Fruit fly (Drosophila melanogaster): Measurements from ENCODE around the gene Pdss2.

Pdss2 gene

DNA sequence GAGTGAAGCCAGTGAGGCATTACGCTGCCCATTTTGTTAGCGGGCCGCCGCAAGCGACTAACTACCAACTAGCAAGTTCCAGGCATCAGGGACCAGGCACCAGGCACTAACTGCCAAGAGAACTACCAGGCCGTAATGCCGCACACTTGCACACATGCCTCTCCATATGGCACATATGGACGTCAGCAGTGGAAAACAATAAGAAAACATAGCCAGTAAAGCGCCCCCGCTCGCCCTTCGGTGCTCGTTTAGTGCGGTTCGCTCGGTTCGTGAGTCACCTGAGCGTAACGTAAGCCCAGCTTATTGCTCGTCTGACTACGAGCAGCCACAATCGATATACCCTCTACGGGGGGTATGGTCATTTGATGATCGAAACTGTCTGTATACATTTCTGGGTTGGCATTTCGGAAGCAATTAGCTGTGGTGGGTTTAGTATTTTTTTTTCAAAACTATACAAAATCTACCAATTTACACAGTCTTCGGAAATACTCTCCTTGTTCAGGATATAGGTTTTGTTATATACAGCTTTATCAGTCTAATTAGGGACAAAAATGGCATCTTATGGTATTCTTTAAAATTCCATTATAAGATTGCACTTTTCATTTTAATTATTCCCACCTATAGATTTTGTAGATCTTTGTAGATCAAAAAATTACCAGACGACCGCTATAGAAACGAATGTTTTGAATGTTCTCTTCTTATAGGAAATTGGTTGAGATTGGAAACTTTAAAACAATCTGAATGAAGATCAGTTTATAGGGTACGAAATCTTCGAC lies 29.3 kb downstream of the Pdss2 start (continued):
- peak; percentile 64 for TF ChIP-seq CG17361 (GFP tag; IDR thresholded peaks at IDR 0.05)
- no peak for TF ChIP-seq peb (GFP tag; IDR thresholded peaks at IDR 0.05)
- no peak for TF ChIP-seq CG9797 (GFP tag; optimal IDR thresholded peaks at IDR 0.05)
- no peak for TF ChIP-seq CG10147 (GFP tag; optimal IDR thresholded peaks at IDR 0.05)
- TF ChIP-seq CG4424 (GFP tag; optimal IDR thresholded peaks at IDR 0.05): peak; percentile 55
- no peak for TF ChIP-seq Dad (GFP tag; optimal IDR thresholded peaks at IDR 0.05)
- no peak for TF ChIP-seq Ets97D (GFP tag; optimal IDR thresholded peaks at IDR 0.05)
- TF ChIP-seq CG15269 (tag; optimal IDR thresholded peaks at IDR 0.05): peak; percentile 7
- no peak for TF ChIP-seq gcm (GFP tag; optimal IDR thresholded peaks at IDR 0.05)
- no peak for TF ChIP-seq CG11723 (GFP tag; optimal IDR thresholded peaks at IDR 0.05)
- TF ChIP-seq D (optimal IDR thresholded peaks at IDR 0.05): no peak
- no peak for TF ChIP-seq D (GFP tag; optimal IDR thresholded peaks at IDR 0.05)
- TF ChIP-seq Vsx1 (GFP tag; optimal IDR thresholded peaks at IDR 0.05): no peak
- no peak for TF ChIP-seq grn (GFP tag; optimal IDR thresholded peaks at IDR 0.05)
- no peak for TF ChIP-seq ftz-f1 (GFP tag; optimal IDR thresholded peaks at IDR 0.05)
- no peak for TF ChIP-seq Elba2 (GFP tag; optimal IDR thresholded peaks at IDR 0.05)
- TF ChIP-seq ac (GFP tag; optimal IDR thresholded peaks at IDR 0.05): no peak
- TF ChIP-seq CG17612 (GFP tag; IDR thresholded peaks at IDR 0.05): no peak
- no peak for TF ChIP-seq CG14667 (GFP tag; IDR thresholded peaks at IDR 0.05)
- TF ChIP-seq CG1603 (tag; optimal IDR thresholded peaks at IDR 0.05): no peak
- TF ChIP-seq Camta (GFP tag; optimal IDR thresholded peaks at IDR 0.05): no peak
- peak; percentile 30 for TF ChIP-seq az2 (GFP tag; optimal IDR thresholded peaks at IDR 0.05)
- no peak for TF ChIP-seq zfh1 (GFP tag; IDR thresholded peaks at IDR 0.05)
- TF ChIP-seq ERR (GFP tag; optimal IDR thresholded peaks at IDR 0.05): no peak
- TF ChIP-seq chn (GFP tag; optimal IDR thresholded peaks at IDR 0.05): no peak
- no peak for TF ChIP-seq CG2116 (GFP tag; optimal IDR thresholded peaks at IDR 0.05)
- TF ChIP-seq inv (GFP tag; IDR thresholded peaks at IDR 0.05; ENCODE audit: partially characterized antibody): no peak
- no peak for TF ChIP-seq CG14014 (GFP tag; IDR thresholded peaks at IDR 0.05)
- TF ChIP-seq cwo (GFP tag; optimal IDR thresholded peaks at IDR 0.05): no peak
- no peak for TF ChIP-seq CG4707 (GFP tag; optimal IDR thresholded peaks at IDR 0.05)
- TF ChIP-seq CG8388 (GFP tag; optimal IDR thresholded peaks at IDR 0.05): peak; percentile 3
- TF ChIP-seq CG12071 (GFP tag; optimal IDR thresholded peaks at IDR 0.05): no peak
- TF ChIP-seq Abd-B (GFP tag; optimal IDR thresholded peaks at IDR 0.05): no peak
- no peak for TF ChIP-seq scrt (GFP tag; optimal IDR thresholded peaks at IDR 0.05)
- TF ChIP-seq gfzf (GFP tag; optimal IDR thresholded peaks at IDR 0.05): no peak
- TF ChIP-seq wek (GFP tag; optimal IDR thresholded peaks at IDR 0.05): no peak
- TF ChIP-seq CG7372 (GFP tag; IDR thresholded peaks at IDR 0.05): no peak
- TF ChIP-seq repo (GFP tag; optimal IDR thresholded peaks at IDR 0.05): no peak
- no peak for TF ChIP-seq MESR4 (GFP tag; optimal IDR thresholded peaks at IDR 0.05)
- TF ChIP-seq CG1602 (GFP tag; optimal IDR thresholded peaks at IDR 0.05): no peak
- no peak for TF ChIP-seq rib (GFP tag; IDR thresholded peaks at IDR 0.05)
- no peak for TF ChIP-seq CG11247 (GFP tag; IDR thresholded peaks at IDR 0.05)
- peak; percentile 28 for TF ChIP-seq lilli (GFP tag; optimal IDR thresholded peaks at IDR 0.05)
- TF ChIP-seq CG17359 (tag; optimal IDR thresholded peaks at IDR 0.05): no peak
- no peak for TF ChIP-seq Doc2 (GFP tag; IDR thresholded peaks at IDR 0.05)
- TF ChIP-seq Ssrp (tag; optimal IDR thresholded peaks at IDR 0.05): peak; percentile 25
- no peak for TF ChIP-seq mirr (GFP tag; optimal IDR thresholded peaks at IDR 0.05)
- TF ChIP-seq CG4854 (GFP tag; optimal IDR thresholded peaks at IDR 0.05): no peak
- TF ChIP-seq CG34224 (GFP tag; IDR thresholded peaks at IDR 0.05; ENCODE audit: partially characterized antibody): no peak
- no peak for TF ChIP-seq CG6813 (GFP tag; optimal IDR thresholded peaks at IDR 0.05)
